Fruit fly (Drosophila melanogaster) whole organism, embryonic: ENCODE data around the gene CAHbeta.

Experiments
- B-H1 ChIP-seq: fragments of 200-800 bp; sonication (Bioruptor generic); IDR thresholded peaks from 3 replicates; pipeline ENCODE4 v1.3.6; 2022; ENCODE audit warnings: missing biosample characterization, missing genetic modification characterization
- Bgb ChIP-seq: fragments of 200-800 bp; sonication (Bioruptor generic); IDR thresholded peaks from 2 replicates; pipeline ENCODE4 v1.3.6; 2022; ENCODE audit warnings: missing biosample characterization, missing genetic modification characterization; ENCODE audit not compliant: partially characterized antibody
- C15 ChIP-seq: fragments of 200-800 bp; sonication (Bioruptor generic); IDR thresholded peaks from 3 replicates; pipeline ENCODE4 v1.3.6; 2022; ENCODE audit warnings: missing biosample characterization, missing genetic modification characterization
- CG10366 ChIP-seq: fragments of 200-800 bp; sonication (Bioruptor generic); IDR thresholded peaks from 2 replicates; pipeline ENCODE4 v1.3.6; 2022; ENCODE audit warnings: missing biosample characterization, missing genetic modification characterization
- CG10565 ChIP-seq: fragments of 200-800 bp; sonication (Bioruptor generic); optimal IDR thresholded peaks from 3 replicates; lab custom pipeline; 2016; ENCODE audit warnings: missing biosample characterization, mild to moderate bottlenecking, missing genetic modification characterization
- CG11456 ChIP-seq: fragments of 200-800 bp; sonication (Bioruptor generic); IDR thresholded peaks from 3 replicates; pipeline ENCODE4 v1.3.6; 2022; ENCODE audit warnings: missing biosample characterization, missing genetic modification characterization
- CG12219 ChIP-seq: fragments of 200-800 bp; sonication (Bioruptor generic); optimal IDR thresholded peaks from 3 replicates; lab custom pipeline; 2018; ENCODE audit warnings: missing biosample characterization, mild to moderate bottlenecking, missing genetic modification characterization
- CG14050 ChIP-seq: fragments of 200-800 bp; sonication (Bioruptor generic); IDR thresholded peaks from 3 replicates; pipeline ENCODE4 v1.3.6; 2022; ENCODE audit warnings: missing biosample characterization, missing genetic modification characterization
- CG14667 ChIP-seq: fragments of 200-800 bp; sonication (Bioruptor generic); IDR thresholded peaks from 2 replicates; pipeline ENCODE4 v1.3.6; 2022; ENCODE audit warnings: missing biosample characterization, missing genetic modification characterization
- CG16863 ChIP-seq: fragments of 200-800 bp; sonication (Bioruptor generic); optimal IDR thresholded peaks from 3 replicates; lab custom pipeline; 2016; ENCODE audit warnings: missing biosample characterization, missing genetic modification characterization
- CG17359 ChIP-seq: fragments of 200-800 bp; sonication (Bioruptor generic); optimal IDR thresholded peaks from 3 replicates; lab custom pipeline; 2018; ENCODE audit warnings: missing biosample characterization, mild to moderate bottlenecking, missing genetic modification characterization, moderate library complexity
- CG2678 ChIP-seq: fragments of 200-800 bp; sonication (Bioruptor generic); optimal IDR thresholded peaks from 3 replicates; lab custom pipeline; 2019; ENCODE audit warnings: missing biosample characterization, mild to moderate bottlenecking, missing genetic modification characterization, moderate library complexity
- CG2889 ChIP-seq: fragments of 200-800 bp; sonication (Bioruptor generic); IDR thresholded peaks from 3 replicates; pipeline ENCODE4 v1.3.6; 2022; ENCODE audit warnings: missing biosample characterization, missing genetic modification characterization
- CG33213 ChIP-seq: fragments of 200-800 bp; sonication (Bioruptor generic); optimal IDR thresholded peaks from 3 replicates; lab custom pipeline; 2016; ENCODE audit warnings: missing biosample characterization, missing genetic modification characterization
- CG4328 ChIP-seq: fragments of 200-800 bp; sonication (Bioruptor generic); optimal IDR thresholded peaks from 3 replicates; lab custom pipeline; 2017; ENCODE audit warnings: missing biosample characterization, missing genetic modification reagents, missing genetic modification characterization
- CG4707 ChIP-seq: fragments of 200-800 bp; sonication (Bioruptor generic); optimal IDR thresholded peaks from 2 replicates; lab custom pipeline; 2018; ENCODE audit warnings: missing biosample characterization, mild to moderate bottlenecking, missing genetic modification characterization, moderate library complexity
- CG6175 ChIP-seq: fragments of 200-800 bp; sonication (Bioruptor generic); IDR thresholded peaks from 3 replicates; pipeline ENCODE4 v1.3.6; 2022; ENCODE audit warnings: missing biosample characterization, missing genetic modification characterization
- CG7357 ChIP-seq: fragments of 200-800 bp; sonication (Bioruptor generic); IDR thresholded peaks from 3 replicates; pipeline ENCODE4 v1.3.6; 2022; ENCODE audit warnings: missing biosample characterization, missing genetic modification characterization
- CG9876 ChIP-seq: fragments of 200-800 bp; sonication (Bioruptor generic); optimal IDR thresholded peaks from 2 replicates; lab custom pipeline; 2016; ENCODE audit warnings: missing biosample characterization, missing genetic modification characterization
- ERR ChIP-seq: fragments of 200-800 bp; sonication (Bioruptor generic); optimal IDR thresholded peaks from 2 replicates; lab custom pipeline; 2016; ENCODE audit warnings: missing biosample characterization, missing genetic modification characterization
- HLH4C ChIP-seq: fragments of 200-800 bp; sonication (Bioruptor generic); IDR thresholded peaks from 3 replicates; pipeline ENCODE4 v1.3.6; 2022; ENCODE audit warnings: missing biosample characterization, missing genetic modification characterization; ENCODE audit not compliant: partially characterized antibody
- Hr39 ChIP-seq: fragments of >200 bp; optimal IDR thresholded peaks from 2 replicates; lab custom pipeline; 2017
- Hsf ChIP-seq: fragments of 200-800 bp; sonication (Bioruptor generic); optimal IDR thresholded peaks from 3 replicates; lab custom pipeline; 2016; ENCODE audit warnings: missing biosample characterization, missing genetic modification characterization
- Lpt ChIP-seq: fragments of >200 bp; optimal IDR thresholded peaks from 2 replicates; lab custom pipeline; 2018; ENCODE audit warnings: missing biosample characterization, missing genetic modification characterization
- MESR4 ChIP-seq: fragments of 200-800 bp; sonication (Bioruptor generic); optimal IDR thresholded peaks from 2 replicates; lab custom pipeline; 2018; ENCODE audit warnings: missing biosample characterization, mild to moderate bottlenecking, missing genetic modification characterization, moderate library complexity
- MTF-1 ChIP-seq: fragments of 200-800 bp; sonication (Bioruptor generic); optimal IDR thresholded peaks from 2 replicates; lab custom pipeline; 2018; ENCODE audit warnings: missing biosample characterization, mild to moderate bottlenecking, missing genetic modification characterization, borderline replicate concordance
- NK7.1 ChIP-seq: fragments of 200-800 bp; sonication (Bioruptor generic); optimal IDR thresholded peaks from 3 replicates; lab custom pipeline; 2016; ENCODE audit warnings: missing biosample characterization, missing genetic modification characterization
- Opbp ChIP-seq: fragments of 200-800 bp; sonication (Bioruptor generic); IDR thresholded peaks from 3 replicates; pipeline ENCODE4 v1.3.6; 2022; ENCODE audit warnings: missing biosample characterization, missing genetic modification characterization; ENCODE audit not compliant: partially characterized antibody
- Pdp1 ChIP-seq, 2 experiments: fragments of 200-800 bp; sonication (Bioruptor generic); optimal IDR thresholded peaks; 3 replicates each; lab custom pipeline; 2016; ENCODE audit warnings: missing biosample characterization in 2 of 2, missing genetic modification characterization in 2 of 2, mild to moderate bottlenecking in 1 of 2, moderate library complexity in 1 of 2
- Poxn ChIP-seq: fragments of 200-800 bp; sonication (Bioruptor generic); IDR thresholded peaks from 2 replicates; pipeline ENCODE4 v1.3.6; 2022; ENCODE audit warnings: missing biosample characterization, missing genetic modification characterization
- Ptx1 ChIP-seq: fragments of 200-800 bp; sonication (Bioruptor generic); IDR thresholded peaks from 2 replicates; pipeline ENCODE4 v1.3.6; 2022; ENCODE audit warnings: missing biosample characterization, missing genetic modification characterization
- Usf ChIP-seq: fragments of 200-800 bp; sonication (Bioruptor generic); optimal IDR thresholded peaks from 2 replicates; lab custom pipeline; 2017; ENCODE audit warnings: missing genotype, missing biosample characterization, missing genetic modification characterization
- aop ChIP-seq: fragments of 200-800 bp; sonication (Bioruptor generic); IDR thresholded peaks from 2 replicates; pipeline ENCODE4 v1.3.6; 2022; ENCODE audit warnings: missing biosample characterization, missing genetic modification characterization
- chm ChIP-seq: fragments of 200-800 bp; sonication (Bioruptor generic); IDR thresholded peaks from 2 replicates; pipeline ENCODE4 v1.3.6; 2022; ENCODE audit warnings: missing biosample characterization, missing genetic modification characterization
- croc ChIP-seq: fragments of 200-800 bp; sonication (Bioruptor generic); conservative IDR thresholded peaks from 3 replicates; pipeline ENCODE4 v1.3.6; 2022; ENCODE audit warnings: missing biosample characterization, missing genetic modification characterization
- fd64A ChIP-seq: fragments of 200-800 bp; sonication (Bioruptor generic); optimal IDR thresholded peaks from 3 replicates; lab custom pipeline; 2018; ENCODE audit warnings: missing biosample characterization, mild to moderate bottlenecking, missing genetic modification characterization
- gcm ChIP-seq: fragments of 200-800 bp; sonication (Bioruptor generic); optimal IDR thresholded peaks from 2 replicates; lab custom pipeline; 2019; ENCODE audit warnings: missing biosample characterization, mild to moderate bottlenecking, missing genetic modification characterization, moderate library complexity
- jigr1 ChIP-seq: fragments of 200-800 bp; sonication (Bioruptor generic); IDR thresholded peaks from 3 replicates; pipeline ENCODE4 v1.3.6; 2022; ENCODE audit warnings: missing biosample characterization, missing genetic modification characterization
- jing ChIP-seq: fragments of 200-800 bp; sonication (Bioruptor generic); optimal IDR thresholded peaks from 2 replicates; lab custom pipeline; 2018; ENCODE audit warnings: missing biosample characterization, mild to moderate bottlenecking, missing genetic modification characterization
- kni ChIP-seq: fragments of 200-800 bp; sonication (Bioruptor generic); optimal IDR thresholded peaks from 3 replicates; lab custom pipeline; 2017; ENCODE audit warnings: mild to moderate bottlenecking, missing biosample characterization, missing genetic modification reagents, missing genetic modification characterization
- mam ChIP-seq: fragments of 200-800 bp; sonication (Bioruptor generic); optimal IDR thresholded peaks from 3 replicates; lab custom pipeline; 2016; ENCODE audit warnings: missing biosample characterization, missing genetic modification characterization
- nerfin-1 ChIP-seq: fragments of 200-800 bp; sonication (Bioruptor generic); optimal IDR thresholded peaks from 3 replicates; lab custom pipeline; 2019; ENCODE audit warnings: missing biosample characterization, mild to moderate bottlenecking, missing genetic modification characterization, moderate library complexity
- nerfin-2 ChIP-seq: fragments of 200-800 bp; sonication (Bioruptor generic); IDR thresholded peaks from 2 replicates; pipeline ENCODE4 v1.3.6; 2022; ENCODE audit warnings: missing biosample characterization, missing genetic modification characterization; ENCODE audit not compliant: partially characterized antibody
- nmo ChIP-seq: fragments of 200-800 bp; sonication (Bioruptor generic); optimal IDR thresholded peaks from 2 replicates; lab custom pipeline; 2018; ENCODE audit warnings: missing biosample characterization, mild to moderate bottlenecking, missing genetic modification characterization, moderate library complexity
- onecut ChIP-seq: fragments of 200-800 bp; sonication (Bioruptor generic); IDR thresholded peaks from 2 replicates; pipeline ENCODE4 v1.3.6; 2022; ENCODE audit warnings: missing biosample characterization, missing genetic modification characterization
- pho ChIP-seq: fragments of 200-800 bp; sonication (Bioruptor generic); optimal IDR thresholded peaks from 2 replicates; lab custom pipeline; 2016; ENCODE audit warnings: missing biosample characterization, missing genetic modification characterization
- ro ChIP-seq: fragments of 200-800 bp; sonication (Bioruptor generic); IDR thresholded peaks from 2 replicates; pipeline ENCODE4 v1.3.6; 2022; ENCODE audit warnings: missing biosample characterization, missing genetic modification characterization
- scrt ChIP-seq: fragments of 200-800 bp; sonication (Bioruptor generic); optimal IDR thresholded peaks from 2 replicates; lab custom pipeline; 2018; ENCODE audit warnings: missing biosample characterization, mild to moderate bottlenecking, missing genetic modification characterization, moderate library complexity
- sim ChIP-seq: fragments of 200-800 bp; sonication (Bioruptor generic); IDR thresholded peaks from 2 replicates; pipeline ENCODE4 v1.3.6; 2022; ENCODE audit warnings: missing biosample characterization, missing genetic modification characterization
- so ChIP-seq: fragments of 200-800 bp; sonication (Bioruptor generic); IDR thresholded peaks from 3 replicates; pipeline ENCODE4 v1.3.6; 2022; ENCODE audit warnings: missing biosample characterization, missing genetic modification characterization
- trem ChIP-seq: fragments of 200-800 bp; optimal IDR thresholded peaks from 3 replicates; lab custom pipeline; 2019; ENCODE audit warnings: missing biosample characterization, mild to moderate bottlenecking, missing genetic modification characterization, moderate library complexity
- wdn ChIP-seq: fragments of 200-800 bp; sonication (Bioruptor generic); IDR thresholded peaks from 2 replicates; pipeline ENCODE4 v1.3.6; 2022; ENCODE audit warnings: missing biosample characterization, missing genetic modification characterization

CAHbeta gene

DNA sequence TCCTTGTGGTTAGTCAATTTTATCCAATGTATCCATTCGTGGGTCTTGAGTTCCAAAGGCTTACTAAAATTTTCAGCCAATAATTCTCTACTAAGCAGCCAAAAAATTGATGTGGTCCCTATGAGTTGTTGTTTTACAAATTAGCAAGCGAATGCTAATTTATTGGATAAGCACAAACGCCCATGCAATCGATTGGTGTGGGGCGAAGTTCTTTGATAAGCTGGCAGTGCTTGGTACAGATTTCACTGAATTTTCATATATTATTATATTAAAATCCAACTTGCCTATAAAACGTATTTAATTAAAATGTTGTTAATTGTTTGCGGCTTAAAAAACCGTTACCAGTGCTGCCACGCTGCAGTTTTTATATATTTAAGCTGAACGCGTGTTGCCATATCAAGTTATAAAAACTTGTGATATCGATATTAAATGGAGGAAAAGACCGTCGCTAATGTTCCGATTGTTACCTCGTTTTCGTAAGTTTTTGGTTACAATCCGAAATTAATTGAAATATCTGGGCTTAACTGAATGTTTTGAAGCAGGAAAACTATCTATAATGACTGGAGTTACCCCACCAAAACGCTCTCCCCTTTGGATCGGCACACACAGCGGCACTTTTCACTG, 23.1 kb downstream of the CAHbeta start, which contains the start of the genes CG31100 and CG11980 (continued):
- no peak for TF ChIP-seq nerfin-2 (GFP tag; lab: Robert Waterston, UW)
- TF ChIP-seq trem (tag; lab: Kevin White, UChicago) = peak; percentile 77
- no peak for TF ChIP-seq fd64A (GFP tag; lab: Kevin White, UChicago)
- TF ChIP-seq C15 (GFP tag; lab: Robert Waterston, UW) = no peak
- TF ChIP-seq CG4328 (GFP tag; lab: Kevin White, UChicago) = no peak
- TF ChIP-seq CG10366 = no peak
- TF ChIP-seq CG14667 (GFP tag; lab: Robert Waterston, UW) = no peak
- TF ChIP-seq kni (GFP tag; lab: Kevin White, UChicago) = no peak
- TF ChIP-seq jing (GFP tag; lab: Kevin White, UChicago) = no peak
- TF ChIP-seq Pdp1 (GFP tag; optimal IDR thresholded peaks at IDR 0.05; lab: Kevin White, UChicago) = no peak
- TF ChIP-seq Poxn (GFP tag; lab: Robert Waterston, UW) = no peak
- no peak for TF ChIP-seq CG9876 (GFP tag; lab: Kevin White, UChicago)
- TF ChIP-seq CG17359 (tag; lab: Kevin White, UChicago) = no peak
- TF ChIP-seq chm (GFP tag; lab: Robert Waterston, UW) = no peak
- no peak for TF ChIP-seq jigr1 (GFP tag; lab: Robert Waterston, UW)
- TF ChIP-seq MTF-1 (GFP tag; lab: Kevin White, UChicago) = no peak
- peak; percentile 38 for TF ChIP-seq nmo (GFP tag; lab: Kevin White, UChicago)
- no peak for TF ChIP-seq CG2889
- no peak for TF ChIP-seq CG14050 (GFP tag; lab: Robert Waterston, UW)
- peak; percentile 33 for TF ChIP-seq CG33213
- TF ChIP-seq CG2678 (tag; lab: Kevin White, UChicago) = no peak
- no peak for TF ChIP-seq scrt (GFP tag; lab: Kevin White, UChicago)
- TF ChIP-seq CG12219 (GFP tag; lab: Kevin White, UChicago) = no peak
- no peak for TF ChIP-seq so (GFP tag; lab: Robert Waterston, UW)
- no peak for TF ChIP-seq Ptx1 (GFP tag; lab: Robert Waterston, UW)
- TF ChIP-seq mam (GFP tag; lab: Kevin White, UChicago) = no peak
- TF ChIP-seq ERR (GFP tag; lab: Kevin White, UChicago) = no peak
- peak; percentile 49; the same call in 2 of the 3 replicates for TF ChIP-seq HLH4C (GFP tag; lab: Robert Waterston, UW)
- no peak for TF ChIP-seq ro (GFP tag; lab: Robert Waterston, UW)
- no peak for TF ChIP-seq CG10565
- TF ChIP-seq croc (GFP tag; lab: Robert Waterston, UW) = no peak
- TF ChIP-seq gcm (GFP tag; lab: Kevin White, UChicago) = no peak
- no peak for TF ChIP-seq aop (GFP tag; lab: Robert Waterston, UW)
- no peak for TF ChIP-seq CG6175 (GFP tag; lab: Robert Waterston, UW)
- no peak for TF ChIP-seq nerfin-1 (tag; lab: Kevin White, UChicago)
- TF ChIP-seq Bgb (GFP tag; lab: Robert Waterston, UW) = peak; percentile 84
- TF ChIP-seq CG16863 (GFP tag; lab: Kevin White, UChicago) = no peak
- peak; percentile 80 for TF ChIP-seq Opbp
- no peak for TF ChIP-seq NK7.1
- TF ChIP-seq B-H1 (GFP tag; lab: Robert Waterston, UW) = no peak
- TF ChIP-seq onecut (GFP tag; lab: Robert Waterston, UW) = no peak
- no peak for TF ChIP-seq CG7357 (GFP tag; lab: Robert Waterston, UW)
- no peak for TF ChIP-seq Lpt (GFP tag; lab: Kevin White, UChicago)
- TF ChIP-seq pho (GFP tag; lab: Kevin White, UChicago) = no peak
- no peak for TF ChIP-seq Hsf (GFP tag; lab: Kevin White, UChicago)
- TF ChIP-seq MESR4 (GFP tag; lab: Kevin White, UChicago) = peak; percentile 77
- TF ChIP-seq wdn (GFP tag; lab: Robert Waterston, UW) = no peak
- TF ChIP-seq Usf (GFP tag; lab: Kevin White, UChicago) = no peak
- TF ChIP-seq CG4707 (GFP tag; lab: Kevin White, UChicago) = no peak
- TF ChIP-seq sim = no peak
- no peak for TF ChIP-seq Hr39 (lab: Kevin White, UChicago)
- TF ChIP-seq CG11456 (GFP tag; lab: Robert Waterston, UW) = no peak
